Worm (Caenorhabditis elegans) whole organism, L4 larva: ENCODE results near the gene mls-1.
A peak's percentile ranks its signal among the peaks of the same experiment; 100 is the strongest.

Source experiments
- F10B5.3 ChIP-seq: sonication (generic microtip); optimal IDR thresholded peaks from 2 replicates; lab custom pipeline; 2016; ENCODE audit warnings: mild to moderate bottlenecking, missing genetic modification characterization, missing compliant biosample characterization
- F26F4.8 ChIP-seq: fragments of 200-800 bp; sonication (Bioruptor generic); conservative IDR thresholded peaks from 2 replicates; pipeline ENCODE4 v1.3.6; 2022; ENCODE audit warnings: missing genetic modification characterization, missing compliant biosample characterization
- F37D6.2 ChIP-seq: sonication (generic microtip); optimal IDR thresholded peaks from 2 replicates; lab custom pipeline; 2016; ENCODE audit warnings: mild to moderate bottlenecking, missing genetic modification characterization, missing compliant biosample characterization
- F44E2.7 ChIP-seq: fragments of 200-800 bp; sonication (Bioruptor generic); IDR thresholded peaks from 2 replicates; pipeline ENCODE4 v2.1.2; 2022; ENCODE audit warnings: missing genetic modification characterization, missing compliant biosample characterization
- T20F7.1 ChIP-seq: fragments of 200-800 bp; sonication (Bioruptor generic); optimal IDR thresholded peaks from 2 replicates; lab custom pipeline; 2018; ENCODE audit warnings: mild to moderate bottlenecking, missing genetic modification characterization, missing compliant biosample characterization
- T26A8.4 ChIP-seq: fragments of 200-800 bp; sonication (Bioruptor generic); IDR thresholded peaks from 2 replicates; pipeline ENCODE4 v1.3.6; 2022; ENCODE audit warnings: missing genetic modification characterization, missing compliant biosample characterization
- Y105C5A.15 ChIP-seq: fragments of 200-800 bp; sonication (Bioruptor generic); IDR thresholded peaks from 2 replicates; pipeline ENCODE4 v1.3.6; 2022; ENCODE audit warnings: missing genetic modification characterization, missing compliant biosample characterization
- Y48G9A.11 ChIP-seq: fragments of 200-800 bp; sonication (Bioruptor generic); IDR thresholded peaks from 2 replicates; pipeline ENCODE4 v1.3.6; 2022; ENCODE audit warnings: missing genetic modification reagents, missing genetic modification characterization, missing compliant biosample characterization
- Y75B8A.6 ChIP-seq: fragments of 200-800 bp; sonication (Bioruptor generic); IDR thresholded peaks from 2 replicates; pipeline ENCODE4 v1.3.6; 2022; ENCODE audit warnings: missing genetic modification reagents, missing genetic modification characterization, missing compliant biosample characterization
- ZK337.2 ChIP-seq: fragments of 200-800 bp; sonication (Bioruptor generic); IDR thresholded peaks from 2 replicates; pipeline ENCODE4 v1.3.6; 2022; ENCODE audit warnings: missing genetic modification reagents, missing genetic modification characterization, missing compliant biosample characterization
- ZK546.5 ChIP-seq, 2 experiments: sonication (generic microtip); optimal IDR thresholded peaks; 2 replicates each; lab custom pipeline; 2017; ENCODE audit warnings: missing biosample characterization in 2 of 2, missing genetic modification characterization in 2 of 2
- ama-1 ChIP-seq: fragments of 150-350 bp; optimal IDR thresholded peaks from 2 replicates; lab custom pipeline; 2014; ENCODE audit warnings: inconsistent platforms, mixed read lengths
- arid-1 ChIP-seq: fragments of 200-800 bp; sonication (Bioruptor generic); conservative IDR thresholded peaks from 2 replicates; pipeline ENCODE4 v1.3.6; 2022; ENCODE audit warnings: missing genetic modification reagents, missing genetic modification characterization, missing compliant biosample characterization
- attf-4 ChIP-seq: sonication (generic microtip); optimal IDR thresholded peaks from 3 replicates; lab custom pipeline; 2017; ENCODE audit warnings: missing biosample characterization, missing genetic modification characterization
- ceh-20 ChIP-seq: fragments of 200-800 bp; sonication (Bioruptor generic); IDR thresholded peaks from 2 replicates; pipeline ENCODE4 v1.3.6; 2022; ENCODE audit warnings: missing genetic modification reagents, missing genetic modification characterization, missing compliant biosample characterization
- ceh-44 ChIP-seq: fragments of 200-800 bp; sonication (Bioruptor generic); IDR thresholded peaks from 2 replicates; pipeline ENCODE4 v1.3.6; 2022; ENCODE audit warnings: missing genetic modification reagents, missing genetic modification characterization, missing compliant biosample characterization
- ceh-62 ChIP-seq: sonication (generic microtip); optimal IDR thresholded peaks from 2 replicates; lab custom pipeline; 2017; ENCODE audit warnings: missing biosample characterization, missing genetic modification characterization
- ceh-82 ChIP-seq: sonication (generic microtip); optimal IDR thresholded peaks from 2 replicates; lab custom pipeline; 2017; ENCODE audit warnings: missing biosample characterization, missing genetic modification characterization
- ces-1 ChIP-seq: fragments of 150-350 bp; sonication (generic microtip); optimal IDR thresholded peaks from 4 replicates; lab custom pipeline; 2014; ENCODE audit warnings: missing biosample characterization, missing genetic modification reagents, missing genetic modification characterization
- ctbp-1 ChIP-seq: fragments of 200-800 bp; sonication (Bioruptor generic); IDR thresholded peaks from 2 replicates; pipeline ENCODE4 v1.3.6; 2022; ENCODE audit warnings: missing genetic modification reagents, missing genetic modification characterization, missing compliant biosample characterization
- daf-12 ChIP-seq: fragments of 150-350 bp; optimal IDR thresholded peaks from 2 replicates; lab custom pipeline; 2014; ENCODE audit warnings: missing biosample characterization, missing genetic modification reagents, missing genetic modification characterization
- dmd-8 ChIP-seq: fragments of 200-800 bp; sonication (Bioruptor generic); IDR thresholded peaks from 2 replicates; pipeline ENCODE4 v1.3.6; 2022; ENCODE audit warnings: missing genetic modification characterization, missing compliant biosample characterization
- dpl-1 ChIP-seq: fragments of 150-350 bp; optimal IDR thresholded peaks from 2 replicates; lab custom pipeline; 2014; ENCODE audit warnings: missing biosample characterization, missing genetic modification reagents, missing genetic modification characterization
- duxl-1 ChIP-seq: sonication (generic microtip); optimal IDR thresholded peaks from 2 replicates; lab custom pipeline; 2016; ENCODE audit warnings: mild to moderate bottlenecking, missing genetic modification characterization, moderate library complexity, missing compliant biosample characterization; ENCODE audit not compliant: poor library complexity
- dve-1 ChIP-seq: sonication (generic microtip); optimal IDR thresholded peaks from 2 replicates; lab custom pipeline; 2017; ENCODE audit warnings: antibody characterized with exemption, mild to moderate bottlenecking, missing genetic modification characterization, missing compliant biosample characterization; ENCODE audit not compliant: insufficient read depth
- egl-43 ChIP-seq: fragments of 200-800 bp; sonication (Bioruptor generic); IDR thresholded peaks from 2 replicates; pipeline ENCODE4 v1.3.6; 2022; ENCODE audit warnings: missing genetic modification reagents, missing genetic modification characterization, missing compliant biosample characterization
- fkh-10 ChIP-seq: fragments of 150-350 bp; optimal IDR thresholded peaks from 2 replicates; lab custom pipeline; 2014; ENCODE audit warnings: missing biosample characterization, missing genetic modification reagents, missing genetic modification characterization
- fos-1 ChIP-seq: fragments of 150-350 bp; optimal IDR thresholded peaks from 2 replicates; lab custom pipeline; 2014; ENCODE audit warnings: missing biosample characterization, missing genetic modification characterization
- lin-1 ChIP-seq: fragments of 200-800 bp; sonication (Bioruptor generic); IDR thresholded peaks from 2 replicates; pipeline ENCODE4 v1.3.6; 2022; ENCODE audit warnings: missing genetic modification reagents, missing genetic modification characterization, missing compliant biosample characterization
- lin-13 ChIP-seq: fragments of 150-350 bp; optimal IDR thresholded peaks from 2 replicates; lab custom pipeline; 2014; ENCODE audit warnings: missing biosample characterization, missing genetic modification reagents, missing genetic modification characterization
- lsy-2 ChIP-seq, 2 experiments: fragments of 150-350 bp in 1 of 2; sonication (generic microtip) in 1 of 2; optimal IDR thresholded peaks; 2 replicates each; lab custom pipeline; 2014 to 2017; ENCODE audit warnings: missing biosample characterization in 2 of 2, missing genetic modification characterization in 2 of 2
- mdl-1 ChIP-seq, 2 experiments: fragments of 150-350 bp in 1 of 2; sonication (generic microtip) in 1 of 2; optimal IDR thresholded peaks; 2 replicates each; lab custom pipeline; 2014 to 2017; ENCODE audit warnings: missing biosample characterization in 2 of 2, missing genetic modification characterization in 2 of 2
- mdt-29 ChIP-seq: fragments of 200-800 bp; sonication (Bioruptor generic); IDR thresholded peaks from 2 replicates; pipeline ENCODE4 v1.3.6; 2022; ENCODE audit warnings: missing genetic modification reagents, missing genetic modification characterization, missing compliant biosample characterization
- mes-2 ChIP-seq: sonication (generic microtip); optimal IDR thresholded peaks from 2 replicates; lab custom pipeline; 2016; ENCODE audit warnings: missing genotype, mild to moderate bottlenecking, missing genetic modification characterization, missing compliant biosample characterization; ENCODE audit not compliant: poor library complexity, severe bottlenecking
- mxl-3 ChIP-seq: fragments of 200-800 bp; sonication (Bioruptor generic); optimal IDR thresholded peaks from 2 replicates; lab custom pipeline; 2018; ENCODE audit warnings: mild to moderate bottlenecking, missing genetic modification characterization, missing compliant biosample characterization
- nhr-111 ChIP-seq: fragments of 200-800 bp; sonication (Bioruptor generic); optimal IDR thresholded peaks from 2 replicates; lab custom pipeline; 2018; ENCODE audit warnings: mild to moderate bottlenecking, missing genetic modification characterization, missing compliant biosample characterization
- nhr-237 ChIP-seq: sonication (generic microtip); optimal IDR thresholded peaks from 2 replicates; lab custom pipeline; 2017; ENCODE audit warnings: missing biosample characterization, missing genetic modification characterization
- nhr-6 ChIP-seq: fragments of 150-350 bp; optimal IDR thresholded peaks from 2 replicates; lab custom pipeline; 2014; ENCODE audit warnings: missing biosample characterization, missing genetic modification characterization
- nhr-76 ChIP-seq: fragments of 150-350 bp; optimal IDR thresholded peaks from 2 replicates; lab custom pipeline; 2014; ENCODE audit warnings: missing biosample characterization, missing genetic modification characterization
- nhr-77 ChIP-seq: fragments of 150-350 bp; optimal IDR thresholded peaks from 2 replicates; lab custom pipeline; 2014; ENCODE audit warnings: missing biosample characterization, missing genetic modification characterization
- pha-4 ChIP-seq, 2 experiments: fragments of 150-350 bp in 1 of 2; fragments of 200-800 bp in 1 of 2; sonication (Bioruptor generic) in 1 of 2; IDR thresholded peaks in 1 of 2; optimal IDR thresholded peaks in 1 of 2; 2 replicates each; pipeline versions ENCODE4 v1.3.6 to Lab custom; 2014 to 2022; ENCODE audit warnings: missing genetic modification characterization in 2 of 2, missing genetic modification reagents in 2 of 2, missing biosample characterization in 1 of 2, missing compliant biosample characterization in 1 of 2
- php-3 ChIP-seq: fragments of 200-800 bp; sonication (Bioruptor generic); IDR thresholded peaks from 2 replicates; pipeline ENCODE4 v1.3.6; 2022; ENCODE audit warnings: missing genetic modification reagents, missing genetic modification characterization, missing compliant biosample characterization
- pqm-1 ChIP-seq: sonication (generic microtip); optimal IDR thresholded peaks from 2 replicates; lab custom pipeline; 2017; ENCODE audit warnings: missing biosample characterization, missing genetic modification characterization
- sdz-12 ChIP-seq: fragments of 200-800 bp; sonication (Bioruptor generic); optimal IDR thresholded peaks from 2 replicates; lab custom pipeline; 2018; ENCODE audit warnings: mild to moderate bottlenecking, missing genetic modification characterization, missing compliant biosample characterization
- skn-1 ChIP-seq: fragments of 150-350 bp; optimal IDR thresholded peaks from 2 replicates; lab custom pipeline; 2014; ENCODE audit warnings: missing biosample characterization, missing genetic modification characterization
- snpc-1.2 ChIP-seq: fragments of 200-800 bp; sonication (Bioruptor generic); IDR thresholded peaks from 2 replicates; pipeline ENCODE4 v1.3.6; 2022; ENCODE audit warnings: missing genetic modification reagents, missing genetic modification characterization, missing compliant biosample characterization
- snpc-4 ChIP-seq: fragments of 150-350 bp; optimal IDR thresholded peaks from 2 replicates; lab custom pipeline; 2014; ENCODE audit warnings: missing biosample characterization, missing genetic modification characterization
- unc-62 ChIP-seq, 3 experiments: fragments of 150-350 bp in 1 of 3; sonication (generic microtip); optimal IDR thresholded peaks in 2 of 3; peaks in 1 of 3; 1 replicate in 1 of 3; 2 replicates in 2 of 3; lab custom pipeline; 2014 to 2017; ENCODE audit warnings: missing biosample characterization in 3 of 3, missing genetic modification characterization in 3 of 3, missing genetic modification reagents in 3 of 3, missing genotype in 1 of 3
- zag-1 ChIP-seq: fragments of 150-350 bp; optimal IDR thresholded peaks from 2 replicates; lab custom pipeline; 2014; ENCODE audit warnings: missing biosample characterization, missing genetic modification characterization
- zfp-3 ChIP-seq: fragments of 200-800 bp; sonication (Bioruptor generic); conservative IDR thresholded peaks from 2 replicates; pipeline ENCODE4 v1.3.6; 2022; ENCODE audit warnings: missing genetic modification reagents, missing genetic modification characterization, missing compliant biosample characterization
- ztf-11 ChIP-seq: fragments of 150-350 bp; optimal IDR thresholded peaks from 2 replicates; lab custom pipeline; 2014; ENCODE audit warnings: missing biosample characterization, missing genetic modification characterization
- ztf-7 ChIP-seq: fragments of 150-350 bp; optimal IDR thresholded peaks from 2 replicates; lab custom pipeline; 2014; ENCODE audit warnings: missing biosample characterization, missing genetic modification characterization

The mls-1 gene

DNA sequence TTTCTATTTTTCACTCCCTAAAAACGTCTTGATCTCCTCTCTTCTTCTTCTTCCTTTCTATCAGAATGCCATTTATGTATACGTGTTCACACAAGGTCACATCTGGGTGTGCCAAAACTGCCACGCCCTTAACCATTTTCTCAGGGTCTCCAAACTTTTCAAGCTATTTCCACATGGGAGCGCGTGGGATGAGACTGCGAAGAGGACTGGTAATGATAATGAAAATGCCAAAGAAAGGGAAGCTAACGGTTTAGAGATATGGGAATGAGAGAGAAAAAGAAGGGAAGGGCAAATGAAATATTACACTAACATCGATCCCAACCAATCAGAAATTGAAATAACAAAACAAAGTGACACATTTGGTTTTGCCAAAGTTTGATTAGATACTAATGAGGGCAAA lies 28.2 kb downstream of the mls-1 start (continued):
- TF ChIP-seq ceh-20 (GFP tag; lab: Robert Waterston, UW) (no peak), nhr-111 (GFP tag; lab: Kevin White, UChicago) (no peak), T26A8.4 (GFP tag; lab: Robert Waterston, UW) (no peak), ctbp-1 (GFP tag; lab: Robert Waterston, UW) (no peak), nhr-76 (no peak), daf-12 (tag; lab: Kevin White, UChicago) (no peak), nhr-237 (tag; lab: Kevin White, UChicago) (no peak), fos-1 (tag; lab: Kevin White, UChicago) (no peak), Y105C5A.15 (no peak), ces-1 (GFP tag; lab: Kevin White, UChicago) (no peak), pha-4 (GFP tag; IDR thresholded peaks at IDR 0.05; lab: Robert Waterston, UW) (no peak), pha-4 (tag; optimal IDR thresholded peaks at IDR 0.05; lab: Kevin White, UChicago) (no peak), Y48G9A.11 (GFP tag; lab: Robert Waterston, UW) (no peak), ZK337.2 (no peak), nhr-6 (peak; percentile 22), dpl-1 (GFP tag; lab: Kevin White, UChicago) (no peak), T20F7.1 (GFP tag; lab: Kevin White, UChicago) (no peak), nhr-77 (tag; lab: Kevin White, UChicago) (no peak), ztf-7 (no peak), duxl-1 (tag; lab: Kevin White, UChicago) (no peak), mdl-1 (tag; optimal IDR thresholded peaks at IDR 0.05; lab: Kevin White, UChicago) (peak in 1 of 2 experiments; percentile 58), lin-13 (GFP tag; lab: Kevin White, UChicago) (no peak), ceh-62 (tag; lab: Kevin White, UChicago) (no peak), snpc-1.2 (GFP tag; lab: Robert Waterston, UW) (no peak), sdz-12 (GFP tag; lab: Kevin White, UChicago) (no peak), unc-62 (GFP tag; optimal IDR thresholded peaks at IDR 0.05 in 1 of 2; lab: Kevin White, UChicago) (peak in 1 of 2 experiments; percentile 69), unc-62 (tag; optimal IDR thresholded peaks at IDR 0.05; lab: Kevin White, UChicago) (no peak), pqm-1 (tag; lab: Kevin White, UChicago) (no peak), skn-1 (tag; lab: Kevin White, UChicago) (no peak), dmd-8 (GFP tag; lab: Robert Waterston, UW) (no peak), F10B5.3 (no peak), arid-1 (GFP tag; lab: Robert Waterston, UW) (no peak), ZK546.5 (tag; optimal IDR thresholded peaks at IDR 0.05; lab: Kevin White, UChicago) (no peak), zfp-3 (no peak), ama-1 (lab: Kevin White, UChicago) (no peak), attf-4 (tag; lab: Kevin White, UChicago) (no peak), ztf-11 (no peak), lsy-2 (tag; optimal IDR thresholded peaks at IDR 0.05; lab: Kevin White, UChicago) (no peak), zag-1 (tag; lab: Kevin White, UChicago) (no peak), Y75B8A.6 (GFP tag; lab: Robert Waterston, UW) (no peak), dve-1 (no peak), php-3 (GFP tag; lab: Robert Waterston, UW) (no peak), snpc-4 (no peak), egl-43 (GFP tag; lab: Robert Waterston, UW) (no peak), F37D6.2 (no peak), F44E2.7 (GFP tag; lab: Robert Waterston, UW) (no peak), mes-2 (tag; lab: Kevin White, UChicago) (peak; percentile 16), ceh-44 (GFP tag; lab: Robert Waterston, UW) (no peak), lin-1 (no peak), mdt-29 (GFP tag; lab: Robert Waterston, UW) (no peak), ceh-82 (tag; lab: Kevin White, UChicago) (no peak), F26F4.8 (no peak), mxl-3 (peak; percentile 67), fkh-10 (GFP tag; lab: Kevin White, UChicago) (no peak)
